Fruit fly (Drosophila melanogaster) whole organism, wandering third instar larva: Measurements from ENCODE around the gene fh.

Experiments
- CG32264 ChIP-seq: fragments of 200-800 bp; sonication (Bioruptor generic); optimal IDR thresholded peaks from 2 replicates; lab custom pipeline; 2016; ENCODE audit warnings: missing biosample characterization, missing genetic modification characterization
- CrebA ChIP-seq: fragments of 200-800 bp; sonication (Bioruptor generic); optimal IDR thresholded peaks from 2 replicates; lab custom pipeline; 2016; ENCODE audit warnings: missing biosample characterization, mild to moderate bottlenecking, missing genetic modification characterization, borderline replicate concordance
- Jra ChIP-seq: sonication (Bioruptor generic); optimal IDR thresholded peaks from 2 replicates; lab custom pipeline; 2016; ENCODE audit warnings: missing biosample characterization, missing genetic modification characterization

DNA sequence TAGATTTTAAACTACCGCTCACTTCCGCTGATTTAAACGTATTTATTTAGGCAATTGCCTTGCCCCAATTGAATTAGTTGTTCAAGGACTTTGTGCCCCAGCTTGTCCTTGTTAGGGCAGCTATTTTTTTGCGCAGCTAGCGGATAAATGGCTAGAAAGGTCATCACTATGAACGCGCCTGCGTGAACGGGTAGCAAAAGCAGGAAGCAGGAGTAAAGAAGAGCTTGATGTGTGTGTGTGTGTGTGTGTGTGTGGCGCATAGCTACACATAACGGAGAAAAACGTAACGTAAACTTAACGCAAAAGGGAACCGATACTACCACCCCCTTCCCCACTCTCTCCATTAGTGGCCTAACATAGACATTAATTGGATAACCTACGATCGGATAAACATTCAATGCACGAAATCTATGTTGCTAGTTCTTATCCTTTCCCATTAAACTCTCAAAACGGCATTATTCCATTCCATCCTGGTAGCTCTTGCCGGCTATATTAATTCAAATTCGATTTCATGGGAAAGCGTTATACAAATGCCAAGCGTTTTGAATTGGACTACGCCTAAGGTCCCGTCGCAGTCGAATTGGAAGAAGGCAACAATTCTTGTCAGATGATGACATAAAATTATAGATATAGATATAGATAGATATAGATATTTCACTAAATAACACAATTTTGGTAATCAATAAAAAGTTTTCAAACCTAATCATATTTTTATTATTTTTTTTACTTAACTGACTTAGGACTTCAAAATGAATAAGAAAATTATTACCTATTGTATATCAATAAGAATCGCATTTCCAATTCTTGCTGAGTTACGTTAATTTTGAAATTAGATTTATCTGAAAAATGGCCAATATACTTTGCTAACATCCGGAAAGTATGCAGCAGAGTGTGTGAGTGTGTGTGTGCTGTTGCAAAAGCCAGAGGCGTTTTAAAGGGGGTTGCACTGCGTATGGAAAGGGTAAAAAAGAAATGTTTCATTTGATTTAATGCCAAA is 15.9 kb upstream of the fh start:
- no peak for TF ChIP-seq CG32264
- TF ChIP-seq Jra (GFP tag; lab: Kevin White, UChicago), result no peak
- TF ChIP-seq CrebA (GFP tag; lab: Kevin White, UChicago), result no peak
